Fruit fly (Drosophila melanogaster) whole organism, embryonic: ENCODE measurements around the gene CG11672.
A peak's percentile ranks its signal among the peaks of the same experiment; 100 is the strongest.

Experiments
- Aef1 ChIP-seq: fragments of 200-800 bp; sonication (Bioruptor generic); IDR thresholded peaks from 3 replicates; pipeline ENCODE4 v1.3.6; 2022; ENCODE audit warnings: missing biosample characterization, missing genetic modification characterization
- CG10209 ChIP-seq: fragments of 200-800 bp; sonication (Bioruptor generic); optimal IDR thresholded peaks from 3 replicates; lab custom pipeline; 2017; ENCODE audit warnings: missing biosample characterization, mild to moderate bottlenecking, missing genetic modification characterization, missing genetic modification reagents
- CG12236 ChIP-seq: fragments of 200-800 bp; sonication (Bioruptor generic); optimal IDR thresholded peaks from 2 replicates; lab custom pipeline; 2016; ENCODE audit warnings: missing biosample characterization, missing genetic modification characterization
- CG12391 ChIP-seq: fragments of 200-800 bp; sonication (Bioruptor generic); optimal IDR thresholded peaks from 3 replicates; lab custom pipeline; 2018; ENCODE audit warnings: missing biosample characterization, mild to moderate bottlenecking, missing genetic modification characterization, moderate library complexity
- CG13424 ChIP-seq: fragments of 200-800 bp; sonication (Bioruptor generic); optimal IDR thresholded peaks from 2 replicates; lab custom pipeline; 2019; ENCODE audit warnings: missing biosample characterization, mild to moderate bottlenecking, missing genetic modification characterization, moderate library complexity
- CG14965 ChIP-seq: fragments of 200-800 bp; sonication (Bioruptor generic); optimal IDR thresholded peaks from 2 replicates; lab custom pipeline; 2016; ENCODE audit warnings: missing biosample characterization, missing genetic modification characterization, borderline replicate concordance
- CG17612 ChIP-seq: fragments of 200-800 bp; sonication (Bioruptor generic); IDR thresholded peaks from 2 replicates; pipeline ENCODE4 v1.3.6; 2022; ENCODE audit warnings: missing biosample characterization, missing genetic modification characterization
- CG1832 ChIP-seq: fragments of 200-800 bp; sonication (Bioruptor generic); optimal IDR thresholded peaks from 2 replicates; lab custom pipeline; 2017; ENCODE audit warnings: missing biosample characterization, mild to moderate bottlenecking, missing genetic modification characterization, inconsistent platforms
- CG2889 ChIP-seq: fragments of 200-800 bp; sonication (Bioruptor generic); IDR thresholded peaks from 3 replicates; pipeline ENCODE4 v1.3.6; 2022; ENCODE audit warnings: missing biosample characterization, missing genetic modification characterization
- CG7987 ChIP-seq: fragments of 200-800 bp; sonication (Bioruptor generic); optimal IDR thresholded peaks from 2 replicates; lab custom pipeline; 2018; ENCODE audit warnings: missing biosample characterization, mild to moderate bottlenecking, missing genetic modification characterization, moderate library complexity
- CG8281 ChIP-seq: fragments of 200-800 bp; sonication (Bioruptor generic); optimal IDR thresholded peaks from 2 replicates; lab custom pipeline; 2018; ENCODE audit warnings: missing biosample characterization, mild to moderate bottlenecking, missing genetic modification characterization, moderate library complexity
- D ChIP-seq, 2 experiments: fragments of 200-800 bp in 1 of 2; fragments of >200 bp in 1 of 2; sonication (Bioruptor generic) in 1 of 2; optimal IDR thresholded peaks; 2 replicates in 1 of 2; 3 replicates in 1 of 2; lab custom pipeline; 2017; ENCODE audit warnings: mild to moderate bottlenecking in 1 of 2, missing biosample characterization in 1 of 2, missing genetic modification characterization in 1 of 2, missing genetic modification reagents in 1 of 2
- D19A ChIP-seq: fragments of 200-800 bp; optimal IDR thresholded peaks from 3 replicates; lab custom pipeline; 2019; ENCODE audit warnings: missing biosample characterization, mild to moderate bottlenecking, missing genetic modification characterization, moderate library complexity
- Deaf1 ChIP-seq: fragments of 200-800 bp; optimal IDR thresholded peaks from 3 replicates; lab custom pipeline; 2019; ENCODE audit warnings: missing biosample characterization, mild to moderate bottlenecking, missing genetic modification characterization, moderate library complexity
- HmgD ChIP-seq: fragments of 200-800 bp; sonication (Bioruptor generic); optimal IDR thresholded peaks from 3 replicates; lab custom pipeline; 2016; ENCODE audit warnings: missing biosample characterization, missing genetic modification characterization
- Med ChIP-seq: fragments of 200-800 bp; sonication (Bioruptor generic); peaks from one replicate; lab custom pipeline; 2016; ENCODE audit warnings: missing biosample characterization, missing genetic modification characterization, mild to moderate bottlenecking, inconsistent platforms, moderate library complexity
- Opbp ChIP-seq: fragments of 200-800 bp; sonication (Bioruptor generic); IDR thresholded peaks from 3 replicates; pipeline ENCODE4 v1.3.6; 2022; ENCODE audit warnings: missing biosample characterization, missing genetic modification characterization; ENCODE audit not compliant: partially characterized antibody
- Optix ChIP-seq: fragments of 200-800 bp; sonication (Bioruptor generic); IDR thresholded peaks from 3 replicates; pipeline ENCODE4 v1.3.6; 2022; ENCODE audit warnings: missing biosample characterization, missing genetic modification characterization
- Ptx1 ChIP-seq: fragments of 200-800 bp; sonication (Bioruptor generic); IDR thresholded peaks from 2 replicates; pipeline ENCODE4 v1.3.6; 2022; ENCODE audit warnings: missing biosample characterization, missing genetic modification characterization
- Ravus ChIP-seq: fragments of 200-800 bp; sonication (Bioruptor generic); IDR thresholded peaks from 2 replicates; pipeline ENCODE4 v1.3.6; 2022; ENCODE audit warnings: missing biosample characterization, missing genetic modification characterization
- Rfx ChIP-seq: fragments of 200-800 bp; sonication (Bioruptor generic); IDR thresholded peaks from 2 replicates; pipeline ENCODE4 v1.3.6; 2022; ENCODE audit warnings: missing biosample characterization, missing genetic modification characterization
- ab ChIP-seq: fragments of 200-800 bp; sonication (Bioruptor generic); optimal IDR thresholded peaks from 2 replicates; lab custom pipeline; 2016; ENCODE audit warnings: missing biosample characterization, missing genetic modification characterization
- abd-A ChIP-seq: fragments of 200-800 bp; sonication (Bioruptor generic); optimal IDR thresholded peaks from 3 replicates; lab custom pipeline; 2019; ENCODE audit warnings: missing biosample characterization, mild to moderate bottlenecking, missing genetic modification characterization, moderate library complexity
- ap ChIP-seq: fragments of 200-800 bp; sonication (Bioruptor generic); IDR thresholded peaks from 2 replicates; pipeline ENCODE4 v1.3.6; 2022; ENCODE audit warnings: missing biosample characterization, missing genetic modification characterization
- btn ChIP-seq: fragments of 200-800 bp; sonication (Bioruptor generic); optimal IDR thresholded peaks from 2 replicates; lab custom pipeline; 2016; ENCODE audit warnings: missing biosample characterization, missing genetic modification characterization
- chif ChIP-seq, 2 experiments: fragments of 200-800 bp; sonication (Bioruptor generic); optimal IDR thresholded peaks; 3 replicates each; lab custom pipeline; 2016; ENCODE audit warnings: missing biosample characterization in 2 of 2, missing genetic modification characterization in 2 of 2
- gce ChIP-seq: fragments of 200-800 bp; sonication (Bioruptor generic); IDR thresholded peaks from 3 replicates; pipeline ENCODE4 v1.3.6; 2022; ENCODE audit warnings: missing biosample characterization, missing genetic modification characterization
- ham ChIP-seq: fragments of 200-800 bp; sonication (Bioruptor generic); IDR thresholded peaks from 2 replicates; pipeline ENCODE4 v1.3.6; 2022; ENCODE audit warnings: missing biosample characterization, missing genetic modification characterization
- knrl ChIP-seq: fragments of 200-800 bp; sonication (Bioruptor generic); IDR thresholded peaks from 3 replicates; pipeline ENCODE4 v1.3.6; 2022; ENCODE audit warnings: missing biosample characterization, missing genetic modification characterization; ENCODE audit not compliant: partially characterized antibody
- lov ChIP-seq, 2 experiments: fragments of 200-800 bp in 1 of 2; fragments of >200 bp in 1 of 2; sonication (Bioruptor generic) in 1 of 2; IDR thresholded peaks in 1 of 2; optimal IDR thresholded peaks in 1 of 2; 2 replicates in 1 of 2; 3 replicates in 1 of 2; pipeline versions ENCODE4 v1.3.6 to Lab custom; 2017 to 2022; ENCODE audit warnings: missing biosample characterization in 1 of 2, missing genetic modification characterization in 1 of 2
- org-1 ChIP-seq: fragments of 200-800 bp; sonication (Bioruptor generic); optimal IDR thresholded peaks from 2 replicates; lab custom pipeline; 2017; ENCODE audit warnings: missing biosample characterization, missing genetic modification characterization
- p53 ChIP-seq: fragments of 200-800 bp; sonication (Bioruptor generic); optimal IDR thresholded peaks from 2 replicates; lab custom pipeline; 2016; ENCODE audit warnings: missing biosample characterization, missing genetic modification characterization
- psq ChIP-seq: fragments of 200-800 bp; sonication (Bioruptor generic); optimal IDR thresholded peaks from 2 replicates; lab custom pipeline; 2017; ENCODE audit warnings: missing biosample characterization, missing genetic modification characterization
- sens ChIP-seq: fragments of 200-800 bp; sonication (Bioruptor generic); peaks from one replicate; lab custom pipeline; 2016; ENCODE audit warnings: missing biosample characterization, missing genetic modification characterization
- sim ChIP-seq: fragments of 200-800 bp; sonication (Bioruptor generic); IDR thresholded peaks from 2 replicates; pipeline ENCODE4 v1.3.6; 2022; ENCODE audit warnings: missing biosample characterization, missing genetic modification characterization
- sima ChIP-seq: fragments of 200-800 bp; sonication (Bioruptor generic); optimal IDR thresholded peaks from 2 replicates; lab custom pipeline; 2016; ENCODE audit warnings: missing biosample characterization, missing genetic modification characterization
- slou ChIP-seq: fragments of 200-800 bp; sonication (Bioruptor generic); optimal IDR thresholded peaks from 3 replicates; lab custom pipeline; 2016; ENCODE audit warnings: missing biosample characterization, missing genetic modification characterization
- tll ChIP-seq, 2 experiments: fragments of 200-800 bp in 1 of 2; fragments of >200 bp in 1 of 2; sonication (Bioruptor generic) in 1 of 2; optimal IDR thresholded peaks; 2 replicates each; lab custom pipeline; 2017 to 2019; ENCODE audit warnings: missing biosample characterization in 2 of 2, missing genetic modification characterization in 2 of 2, mild to moderate bottlenecking in 1 of 2, moderate library complexity in 1 of 2
- ttk ChIP-seq: fragments of 200-800 bp; sonication (Bioruptor generic); IDR thresholded peaks from 2 replicates; pipeline ENCODE4 v2.1.2; 2022; ENCODE audit warnings: missing biosample characterization, missing genetic modification characterization
- twi ChIP-seq: fragments of 200-800 bp; optimal IDR thresholded peaks from 2 replicates; lab custom pipeline; 2019; ENCODE audit warnings: missing biosample characterization, mild to moderate bottlenecking, missing genetic modification characterization, moderate library complexity
- tx ChIP-seq: fragments of 200-800 bp; sonication (Bioruptor generic); optimal IDR thresholded peaks from 2 replicates; lab custom pipeline; 2016; ENCODE audit warnings: missing biosample characterization, missing genetic modification characterization
- vnd ChIP-seq: fragments of 200-800 bp; sonication (Bioruptor generic); IDR thresholded peaks from 3 replicates; pipeline ENCODE4 v1.3.6; 2022; ENCODE audit warnings: missing biosample characterization, missing genetic modification characterization; ENCODE audit not compliant: partially characterized antibody
- zen ChIP-seq: fragments of 200-800 bp; sonication (Bioruptor generic); optimal IDR thresholded peaks from 3 replicates; lab custom pipeline; 2018; ENCODE audit warnings: missing biosample characterization, mild to moderate bottlenecking, missing genetic modification characterization, moderate library complexity
- zf30C ChIP-seq: fragments of 200-800 bp; sonication (Bioruptor generic); optimal IDR thresholded peaks from 3 replicates; lab custom pipeline; 2018; ENCODE audit warnings: missing biosample characterization, mild to moderate bottlenecking, missing genetic modification characterization

CG11672 gene

dm6 chr3R:8285727-8286344 is 4.5 kb downstream of the CG11672 start (continued):
- TF ChIP-seq CG12236, result no peak
- no peak for TF ChIP-seq gce
- TF ChIP-seq knrl (GFP tag; lab: Robert Waterston, UW), result no peak
- TF ChIP-seq Rfx (GFP tag; lab: Robert Waterston, UW), result no peak
- no peak for TF ChIP-seq HmgD
- TF ChIP-seq Aef1 (GFP tag; lab: Robert Waterston, UW), result no peak
- TF ChIP-seq org-1 (GFP tag; lab: Kevin White, UChicago), result no peak
- no peak for TF ChIP-seq CG17612 (GFP tag; lab: Robert Waterston, UW)
- TF ChIP-seq Optix, result 0 out of 3 replicates have a peak, but pooled peaks have one; percentile 14
- no peak for TF ChIP-seq Med (GFP tag; lab: Kevin White, UChicago)
- TF ChIP-seq btn, result no peak
- no peak for TF ChIP-seq ab (GFP tag; lab: Kevin White, UChicago)
- TF ChIP-seq CG12391, result no peak
- TF ChIP-seq Deaf1 (tag; lab: Kevin White, UChicago), result no peak
- TF ChIP-seq psq (GFP tag; lab: Kevin White, UChicago), result no peak
- no peak for TF ChIP-seq sima (GFP tag; lab: Kevin White, UChicago)
- TF ChIP-seq CG14965, result no peak
- no peak for TF ChIP-seq Ravus (GFP tag; lab: Robert Waterston, UW)
- TF ChIP-seq CG7987 (GFP tag; lab: Kevin White, UChicago), result no peak
- no peak for TF ChIP-seq lov (optimal IDR thresholded peaks at IDR 0.05; lab: Kevin White, UChicago)
- no peak for TF ChIP-seq lov (GFP tag; IDR thresholded peaks at IDR 0.05; lab: Robert Waterston, UW)
- TF ChIP-seq Ptx1 (GFP tag; lab: Robert Waterston, UW), result no peak
- TF ChIP-seq zf30C (GFP tag; lab: Kevin White, UChicago), result peak; percentile 66

dm6 chr3R:8284234-8284633 is 6.1 kb downstream of the CG11672 start:
- TF ChIP-seq zen (tag; lab: Kevin White, UChicago), result peak; percentile 39
- peak; percentile 100 for TF ChIP-seq D (optimal IDR thresholded peaks at IDR 0.05; lab: Kevin White, UChicago)
- TF ChIP-seq D (GFP tag; optimal IDR thresholded peaks at IDR 0.05; lab: Kevin White, UChicago), result no peak
- TF ChIP-seq vnd (GFP tag; lab: Robert Waterston, UW), result no peak
- 0 out of 3 replicates have a peak, but pooled peaks have one; percentile 15 for TF ChIP-seq CG2889 (GFP tag; lab: Robert Waterston, UW)
- peak; percentile 18 for TF ChIP-seq twi
- TF ChIP-seq tll (GFP tag; optimal IDR thresholded peaks at IDR 0.05; lab: Kevin White, UChicago), result peak in 1 of 2 experiments; percentile 75
- TF ChIP-seq Aef1 (GFP tag; lab: Robert Waterston, UW), result no peak

dm6 chr3R:8282727-8283126 is 7.7 kb downstream of the CG11672 start:
- TF ChIP-seq D19A (tag; lab: Kevin White, UChicago) (peak; percentile 23), ap (GFP tag; lab: Robert Waterston, UW) (no peak)

- TF ChIP-seq sens (GFP tag; lab: Kevin White, UChicago) (peak; percentile 19), sim (GFP tag; lab: Robert Waterston, UW) (no peak), ham (no peak), chif (GFP tag; optimal IDR thresholded peaks at IDR 0.05; lab: Kevin White, UChicago) (no peak), CG13424 (tag; lab: Kevin White, UChicago) (no peak), tx (no peak), CG8281 (tag; lab: Kevin White, UChicago) (peak; percentile 90), Opbp (GFP tag; lab: Robert Waterston, UW) (0 out of 3 replicates have a peak, but pooled peaks have one; percentile 32), CG10209 (GFP tag; lab: Kevin White, UChicago) (no peak), slou (no peak), abd-A (tag; lab: Kevin White, UChicago) (no peak), p53 (GFP tag; lab: Kevin White, UChicago) (no peak), CG1832 (GFP tag; lab: Kevin White, UChicago) (no peak), ttk (GFP tag; lab: Robert Waterston, UW) (no peak)
Observed at dm6 chr3R:8279970-8280369, 10.4 kb downstream of the CG11672 start.
